Worm (Caenorhabditis elegans): ENCODE results near the gene nhr-105.
A peak's percentile ranks its signal among the peaks of the same experiment; 100 is the strongest.

nhr-105 gene

ce11 chrIV:7043430-7043829, 6.5 kb upstream of the nhr-105 start:
- no peak for TF ChIP-seq ztf-1 (GFP tag; conservative IDR thresholded peaks at IDR 0.05)
- TF ChIP-seq nhr-23 (tag; optimal IDR thresholded peaks at IDR 0.05) = no peak
- TF ChIP-seq sem-4 (tag; optimal IDR thresholded peaks at IDR 0.05) = no peak
- TF ChIP-seq ztf-11 (tag; optimal IDR thresholded peaks at IDR 0.05) = no peak
- no peak for TF ChIP-seq unc-55 (GFP tag; optimal IDR thresholded peaks at IDR 0.05)
- TF ChIP-seq nhr-129 (tag; optimal IDR thresholded peaks at IDR 0.05) = no peak
- no peak for TF ChIP-seq C34F6.9 (tag; optimal IDR thresholded peaks at IDR 0.05)
- no peak for TF ChIP-seq nhr-25 (tag; optimal IDR thresholded peaks at IDR 0.05)
- no peak for TF ChIP-seq zag-1 (tag; optimal IDR thresholded peaks at IDR 0.05)
- TF ChIP-seq elt-1 (tag; optimal IDR thresholded peaks at IDR 0.05) = no peak
- no peak for TF ChIP-seq snpc-4 (tag; optimal IDR thresholded peaks at IDR 0.05)
- no peak for TF ChIP-seq elt-3 (tag; optimal IDR thresholded peaks at IDR 0.05)
- TF ChIP-seq blmp-1 (tag; optimal IDR thresholded peaks at IDR 0.05; ENCODE audit: insufficient read depth) = no peak
- no peak for TF ChIP-seq lin-11 (tag; optimal IDR thresholded peaks at IDR 0.05)
- TF ChIP-seq gmeb-1 (tag; optimal IDR thresholded peaks at IDR 0.05) = no peak
- no peak for TF ChIP-seq ceh-16 (tag; optimal IDR thresholded peaks at IDR 0.05)
- no peak for TF ChIP-seq crh-2 (tag; optimal IDR thresholded peaks at IDR 0.05)
- TF ChIP-seq fos-1 (tag; optimal IDR thresholded peaks at IDR 0.05) = no peak

ce11 chrIV:7044552-7045139, 5.3 kb upstream of the nhr-105 start, which contains the start of gene tin-9.1:
Gene tin-9.1 (minus strand): TSS chrIV:7044602.
- TF ChIP-seq crh-2 (tag; optimal IDR thresholded peaks at IDR 0.05) (peak; percentile 88), sma-3 (GFP tag; optimal IDR thresholded peaks at IDR 0.05) (peak; percentile 57), mdl-1 (tag; optimal IDR thresholded peaks at IDR 0.05) (no peak), Y55F3AM.14 (GFP tag; optimal IDR thresholded peaks at IDR 0.05) (no peak), blmp-1 (tag; optimal IDR thresholded peaks at IDR 0.05; ENCODE audit: insufficient read depth) (no peak), unc-62 (GFP tag; optimal IDR thresholded peaks at IDR 0.05) (no peak), R02D3.7 (tag; optimal IDR thresholded peaks at IDR 0.05) (peak; percentile 15), gmeb-1 (tag; optimal IDR thresholded peaks at IDR 0.05) (peak; percentile 87), snpc-4 (tag; optimal IDR thresholded peaks at IDR 0.05) (peak; percentile 68), elt-1 (tag; optimal IDR thresholded peaks at IDR 0.05) (no peak), skn-1 (tag; optimal IDR thresholded peaks at IDR 0.05) (no peak), nhr-129 (tag; optimal IDR thresholded peaks at IDR 0.05) (peak; percentile 67), elt-3 (tag; optimal IDR thresholded peaks at IDR 0.05) (no peak), F13H6.1 (tag; optimal IDR thresholded peaks at IDR 0.05) (peak; percentile 66), ztf-4 (tag; optimal IDR thresholded peaks at IDR 0.05) (peak; percentile 49), lin-13 (GFP tag; optimal IDR thresholded peaks at IDR 0.05) (peak; percentile 59), ama-1 (optimal IDR thresholded peaks at IDR 0.05) (no peak), nhr-21 (tag; optimal IDR thresholded peaks at IDR 0.05) (peak; percentile 53), ztf-1 (GFP tag; conservative IDR thresholded peaks at IDR 0.05) (no peak), C34F6.9 (tag; optimal IDR thresholded peaks at IDR 0.05) (peak; percentile 96), ceh-16 (tag; optimal IDR thresholded peaks at IDR 0.05) (peak; percentile 11), nhr-23 (tag; optimal IDR thresholded peaks at IDR 0.05) (no peak), nhr-77 (tag; optimal IDR thresholded peaks at IDR 0.05) (no peak), sma-9 (GFP tag; optimal IDR thresholded peaks at IDR 0.05) (peak; percentile 89), sma-9 (tag; optimal IDR thresholded peaks at IDR 0.05) (no peak), alr-1 (tag; optimal IDR thresholded peaks at IDR 0.05) (no peak), ZK546.5 (tag; optimal IDR thresholded peaks at IDR 0.05) (no peak), sem-4 (tag; optimal IDR thresholded peaks at IDR 0.05) (peak; percentile 70), peb-1 (tag; optimal IDR thresholded peaks at IDR 0.05) (no peak), unc-39 (tag; optimal IDR thresholded peaks at IDR 0.05) (no peak), nhr-6 (tag; optimal IDR thresholded peaks at IDR 0.05) (peak; percentile 53), lsy-2 (tag; optimal IDR thresholded peaks at IDR 0.05) (peak; percentile 72 to 93), mbf-1 (tag; optimal IDR thresholded peaks at IDR 0.05) (no peak), mab-5 (tag; optimal IDR thresholded peaks at IDR 0.05) (peak; percentile 38), fos-1 (tag; optimal IDR thresholded peaks at IDR 0.05) (peak; percentile 60), aly-2 (tag; optimal IDR thresholded peaks at IDR 0.05) (no peak), nhr-237 (tag; optimal IDR thresholded peaks at IDR 0.05) (no peak), nhr-25 (tag; optimal IDR thresholded peaks at IDR 0.05) (peak; percentile 69), nhr-12 (tag; optimal IDR thresholded peaks at IDR 0.05) (no peak), unc-55 (GFP tag; optimal IDR thresholded peaks at IDR 0.05) (peak; percentile 83), egl-27 (tag; optimal IDR thresholded peaks at IDR 0.05) (peak; percentile 24), dmd-4 (tag; optimal IDR thresholded peaks at IDR 0.05) (peak; percentile 9), ztf-11 (tag; optimal IDR thresholded peaks at IDR 0.05) (no peak), nhr-10 (tag; optimal IDR thresholded peaks at IDR 0.05) (no peak)

Measured in whole organism, L2 larva.